Fruit fly (Drosophila melanogaster) Kc167 (cell line): Measurements from ENCODE around the gene CG44038.

Source experiments
- Myc ChIP-seq: fragments of >200 bp; optimal IDR thresholded peaks from 2 replicates; lab custom pipeline; 2017; ENCODE audit warnings: missing external identifiers
- Sin3A ChIP-seq: fragments of >200 bp; optimal IDR thresholded peaks from 2 replicates; lab custom pipeline; 2018; ENCODE audit warnings: missing external identifiers
- h ChIP-seq: fragments of >200 bp; optimal IDR thresholded peaks from 3 replicates; lab custom pipeline; 2018; ENCODE audit warnings: missing external identifiers
- insv ChIP-seq: fragments of >200 bp; optimal IDR thresholded peaks from 3 replicates; lab custom pipeline; 2018; ENCODE audit warnings: missing external identifiers
- psq ChIP-seq: fragments of >200 bp; optimal IDR thresholded peaks from 2 replicates; lab custom pipeline; 2017; ENCODE audit warnings: missing external identifiers
- ttk ChIP-seq: sonication (Bioruptor generic); optimal IDR thresholded peaks from 2 replicates; lab custom pipeline; 2017; ENCODE audit warnings: missing external identifiers

Gene CG44038

dm6 chr3R:12272826-12273225 lies 12.1 kb downstream of the CG44038 start, which contains the start of gene Sfp87B:
Sfp87B (plus strand) TSS chr3R:12273126.
- TF ChIP-seq Sin3A (lab: Kevin White, UChicago) (no peak), ttk (lab: Kevin White, UChicago) (no peak)

dm6 chr3R:12279019-12279418 lies 18.2 kb downstream of the CG44038 start:
- TF ChIP-seq insv (lab: Kevin White, UChicago) (no peak), ttk (lab: Kevin White, UChicago) (no peak), Myc (no peak), psq (lab: Kevin White, UChicago) (no peak), Sin3A (lab: Kevin White, UChicago) (no peak), h (lab: Kevin White, UChicago) (no peak)

- TF ChIP-seq insv (lab: Kevin White, UChicago) (no peak), psq (lab: Kevin White, UChicago) (no peak), Myc (no peak), Sin3A (lab: Kevin White, UChicago) (no peak), ttk (lab: Kevin White, UChicago) (no peak), h (lab: Kevin White, UChicago) (no peak)
Observed at dm6 chr3R:12280729-12281342, 20.1 kb downstream of the CG44038 start.

dm6 chr3R:12285589-12285988 lies 24.8 kb downstream of the CG44038 start:
- TF ChIP-seq Myc (no peak), h (lab: Kevin White, UChicago) (no peak), psq (lab: Kevin White, UChicago) (no peak), ttk (lab: Kevin White, UChicago) (no peak), Sin3A (lab: Kevin White, UChicago) (no peak), insv (lab: Kevin White, UChicago) (no peak)

dm6 chr3R:12288580-12289299 lies 28.0 kb downstream of the CG44038 start:
- TF ChIP-seq Sin3A (lab: Kevin White, UChicago) (no peak), psq (lab: Kevin White, UChicago) (no peak), h (lab: Kevin White, UChicago) (no peak), insv (lab: Kevin White, UChicago) (no peak)

- TF ChIP-seq insv (lab: Kevin White, UChicago) (no peak), h (lab: Kevin White, UChicago) (no peak)
Observed at dm6 chr3R:12290466-12291237, 29.9 kb downstream of the CG44038 start.

dm6 chr3R:12291872-12292271 lies 31.1 kb downstream of the CG44038 start:
- no peak for TF ChIP-seq Sin3A (lab: Kevin White, UChicago)
- no peak for TF ChIP-seq Myc
- no peak for TF ChIP-seq insv (lab: Kevin White, UChicago)
- TF ChIP-seq h (lab: Kevin White, UChicago), result no peak
- TF ChIP-seq ttk (lab: Kevin White, UChicago), result no peak
- no peak for TF ChIP-seq psq (lab: Kevin White, UChicago)

dm6 chr3R:12297261-12297660 lies 36.5 kb downstream of the CG44038 start:
- TF ChIP-seq Sin3A (lab: Kevin White, UChicago) (no peak), ttk (lab: Kevin White, UChicago) (no peak), insv (lab: Kevin White, UChicago) (no peak), psq (lab: Kevin White, UChicago) (no peak), Myc (no peak), h (lab: Kevin White, UChicago) (no peak)

dm6 chr3R:12301528-12301927 lies 40.8 kb downstream of the CG44038 start:
- TF ChIP-seq insv (lab: Kevin White, UChicago) (no peak), Sin3A (lab: Kevin White, UChicago) (no peak), psq (lab: Kevin White, UChicago) (no peak), ttk (lab: Kevin White, UChicago) (no peak), Myc (no peak), h (lab: Kevin White, UChicago) (no peak)

- TF ChIP-seq ttk (lab: Kevin White, UChicago) (no peak), h (lab: Kevin White, UChicago) (no peak), Sin3A (lab: Kevin White, UChicago) (no peak), insv (lab: Kevin White, UChicago) (no peak), psq (lab: Kevin White, UChicago) (no peak), Myc (no peak)
Observed at dm6 chr3R:12302915-12303314, 42.1 kb downstream of the CG44038 start.

dm6 chr3R:12307569-12307968 lies 46.8 kb downstream of the CG44038 start:
- TF ChIP-seq Sin3A (lab: Kevin White, UChicago) (no peak), psq (lab: Kevin White, UChicago) (no peak), h (lab: Kevin White, UChicago) (no peak), ttk (lab: Kevin White, UChicago) (no peak), Myc (no peak), insv (lab: Kevin White, UChicago) (no peak)
